Worm (Caenorhabditis elegans) whole organism, L4/young adult: ENCODE data around the gene T05C1.2.

Experiments used
- W03F9.2 ChIP-seq: fragments of 150-350 bp; optimal IDR thresholded peaks from 2 replicates; lab custom pipeline; 2014; ENCODE audit warnings: missing biosample characterization, missing genetic modification characterization
- dao-5 ChIP-seq: sonication (generic microtip); optimal IDR thresholded peaks from 2 replicates; lab custom pipeline; 2016; ENCODE audit warnings: missing genotype, missing genetic modification characterization, moderate library complexity, missing compliant biosample characterization
- him-1 ChIP-seq: sonication (generic microtip); optimal IDR thresholded peaks from 2 replicates; lab custom pipeline; 2016; ENCODE audit warnings: missing genotype, missing genetic modification reagents, missing genetic modification characterization, missing compliant biosample characterization

- TF ChIP-seq him-1 (tag; lab: Kevin White, UChicago): no peak
- TF ChIP-seq W03F9.2: no peak
- TF ChIP-seq dao-5 (tag; lab: Kevin White, UChicago): no peak
Measured at ce11 chrII:4525185-4525584, 43.3 kb upstream of the T05C1.2 start.
